Fruit fly (Drosophila melanogaster) whole organism, embryonic: ENCODE data around the gene CG6785.

Experiments
- Bgb ChIP-seq: fragments of 200-800 bp; sonication (Bioruptor generic); IDR thresholded peaks from 2 replicates; pipeline ENCODE4 v1.3.6; 2022; ENCODE audit warnings: missing biosample characterization, missing genetic modification characterization; ENCODE audit not compliant: partially characterized antibody
- CG10147 ChIP-seq: fragments of 200-800 bp; sonication (Bioruptor generic); optimal IDR thresholded peaks from 2 replicates; lab custom pipeline; 2019; ENCODE audit warnings: missing biosample characterization, mild to moderate bottlenecking, missing genetic modification characterization, moderate library complexity
- CG10274 ChIP-seq: fragments of 200-800 bp; sonication (Bioruptor generic); optimal IDR thresholded peaks from 3 replicates; lab custom pipeline; 2017; ENCODE audit warnings: missing biosample characterization, mild to moderate bottlenecking, missing genetic modification characterization
- CG10959 ChIP-seq: fragments of 200-800 bp; sonication (Bioruptor generic); IDR thresholded peaks from 2 replicates; pipeline ENCODE4 v1.3.6; 2022; ENCODE audit warnings: missing biosample characterization, missing genetic modification characterization
- CG10979 ChIP-seq: fragments of 200-800 bp; sonication (Bioruptor generic); optimal IDR thresholded peaks from 2 replicates; lab custom pipeline; 2018; ENCODE audit warnings: missing biosample characterization, mild to moderate bottlenecking, missing genetic modification characterization, moderate library complexity
- CG1233 ChIP-seq: fragments of 200-800 bp; sonication (Bioruptor generic); optimal IDR thresholded peaks from 4 replicates; lab custom pipeline; 2018; ENCODE audit warnings: missing biosample characterization, mild to moderate bottlenecking, missing genetic modification characterization
- CG13424 ChIP-seq: fragments of 200-800 bp; sonication (Bioruptor generic); optimal IDR thresholded peaks from 2 replicates; lab custom pipeline; 2019; ENCODE audit warnings: missing biosample characterization, mild to moderate bottlenecking, missing genetic modification characterization, moderate library complexity
- CG14014 ChIP-seq: fragments of 200-800 bp; sonication (Bioruptor generic); IDR thresholded peaks from 2 replicates; pipeline ENCODE4 v1.3.6; 2022; ENCODE audit warnings: missing biosample characterization, missing genetic modification characterization
- CG15011 ChIP-seq: fragments of 200-800 bp; sonication (Bioruptor generic); optimal IDR thresholded peaks from 3 replicates; lab custom pipeline; 2018; ENCODE audit warnings: missing biosample characterization, mild to moderate bottlenecking, missing genetic modification characterization
- CG15073 ChIP-seq: fragments of 200-800 bp; sonication (Bioruptor generic); optimal IDR thresholded peaks from 2 replicates; lab custom pipeline; 2016; ENCODE audit warnings: missing biosample characterization, missing genetic modification characterization
- CG15269 ChIP-seq: fragments of 200-800 bp; sonication (Bioruptor generic); optimal IDR thresholded peaks from 2 replicates; lab custom pipeline; 2018; ENCODE audit warnings: missing biosample characterization, mild to moderate bottlenecking, missing genetic modification characterization, moderate library complexity
- CG16863 ChIP-seq: fragments of 200-800 bp; sonication (Bioruptor generic); optimal IDR thresholded peaks from 3 replicates; lab custom pipeline; 2016; ENCODE audit warnings: missing biosample characterization, missing genetic modification characterization
- CG18764 ChIP-seq: fragments of 200-800 bp; sonication (Bioruptor generic); optimal IDR thresholded peaks from 3 replicates; lab custom pipeline; 2016; ENCODE audit warnings: missing biosample characterization, missing genetic modification characterization
- CG42726 ChIP-seq: fragments of 200-800 bp; sonication (Bioruptor generic); IDR thresholded peaks from 2 replicates; pipeline ENCODE4 v1.3.6; 2022; ENCODE audit warnings: missing biosample characterization, missing genetic modification characterization; ENCODE audit not compliant: partially characterized antibody
- CG4282 ChIP-seq: fragments of 200-800 bp; sonication (Bioruptor generic); optimal IDR thresholded peaks from 2 replicates; lab custom pipeline; 2016; ENCODE audit warnings: missing biosample characterization, missing genetic modification characterization
- CG4404 ChIP-seq: fragments of 200-800 bp; sonication (Bioruptor generic); IDR thresholded peaks from 2 replicates; pipeline ENCODE4 v1.3.6; 2022; ENCODE audit warnings: missing biosample characterization, missing genetic modification characterization
- CG4424 ChIP-seq: fragments of 200-800 bp; sonication (Bioruptor generic); optimal IDR thresholded peaks from 3 replicates; lab custom pipeline; 2016; ENCODE audit warnings: missing biosample characterization, missing genetic modification characterization
- CG4617 ChIP-seq: fragments of 200-800 bp; sonication (Bioruptor generic); optimal IDR thresholded peaks from 3 replicates; lab custom pipeline; 2016; ENCODE audit warnings: missing biosample characterization, missing genetic modification characterization, borderline replicate concordance
- CG4707 ChIP-seq: fragments of 200-800 bp; sonication (Bioruptor generic); optimal IDR thresholded peaks from 2 replicates; lab custom pipeline; 2018; ENCODE audit warnings: missing biosample characterization, mild to moderate bottlenecking, missing genetic modification characterization, moderate library complexity
- CG4820 ChIP-seq: fragments of 200-800 bp; sonication (Bioruptor generic); optimal IDR thresholded peaks from 3 replicates; lab custom pipeline; 2016; ENCODE audit warnings: missing biosample characterization, missing genetic modification characterization
- CG6175 ChIP-seq: fragments of 200-800 bp; sonication (Bioruptor generic); IDR thresholded peaks from 3 replicates; pipeline ENCODE4 v1.3.6; 2022; ENCODE audit warnings: missing biosample characterization, missing genetic modification characterization
- CG6689 ChIP-seq: fragments of 200-800 bp; sonication (Bioruptor generic); IDR thresholded peaks from 2 replicates; pipeline ENCODE4 v1.3.6; 2022; ENCODE audit warnings: missing biosample characterization, missing genetic modification characterization
- Dad ChIP-seq: fragments of 200-800 bp; sonication (Bioruptor generic); optimal IDR thresholded peaks from 3 replicates; lab custom pipeline; 2016; ENCODE audit warnings: missing biosample characterization, missing genetic modification characterization
- Dll ChIP-seq: fragments of 200-800 bp; sonication (Bioruptor generic); IDR thresholded peaks from 4 replicates; pipeline ENCODE4 v1.3.6; 2022; ENCODE audit warnings: missing biosample characterization, missing genetic modification characterization; ENCODE audit not compliant: partially characterized antibody
- Dp ChIP-seq: fragments of 200-800 bp; sonication (Bioruptor generic); optimal IDR thresholded peaks from 2 replicates; lab custom pipeline; 2018; ENCODE audit warnings: missing biosample characterization, mild to moderate bottlenecking, missing genetic modification characterization, moderate library complexity
- Dref ChIP-seq: fragments of 200-800 bp; sonication (Bioruptor generic); IDR thresholded peaks from 2 replicates; pipeline ENCODE4 v1.3.6; 2022; ENCODE audit warnings: missing biosample characterization, missing genetic modification characterization
- E2f1 ChIP-seq: fragments of 200-800 bp; sonication (Bioruptor generic); IDR thresholded peaks from 2 replicates; pipeline ENCODE4 v1.3.6; 2022; ENCODE audit warnings: missing biosample characterization, missing genetic modification characterization
- HLHmδ ChIP-seq: fragments of 200-800 bp; sonication (Bioruptor generic); optimal IDR thresholded peaks from 2 replicates; lab custom pipeline; 2018; ENCODE audit warnings: missing biosample characterization, mild to moderate bottlenecking, missing genetic modification characterization, moderate library complexity
- Hr78 ChIP-seq, 2 experiments: fragments of 200-800 bp in 1 of 2; fragments of >200 bp in 1 of 2; sonication (Bioruptor generic) in 1 of 2; optimal IDR thresholded peaks; 2 replicates each; lab custom pipeline; 2017 to 2019; ENCODE audit warnings: missing biosample characterization in 2 of 2, missing genetic modification characterization in 2 of 2, mild to moderate bottlenecking in 1 of 2, moderate library complexity in 1 of 2
- NC2β ChIP-seq: fragments of 200-800 bp; sonication (Bioruptor generic); optimal IDR thresholded peaks from 2 replicates; lab custom pipeline; 2016; ENCODE audit warnings: missing biosample characterization, missing genetic modification characterization
- NfI ChIP-seq: fragments of 200-800 bp; sonication (Bioruptor generic); optimal IDR thresholded peaks from 3 replicates; lab custom pipeline; 2018; ENCODE audit warnings: missing biosample characterization, mild to moderate bottlenecking, missing genetic modification characterization, moderate library complexity
- Ravus ChIP-seq: fragments of 200-800 bp; sonication (Bioruptor generic); IDR thresholded peaks from 2 replicates; pipeline ENCODE4 v1.3.6; 2022; ENCODE audit warnings: missing biosample characterization, missing genetic modification characterization
- Six4 ChIP-seq: fragments of 200-800 bp; sonication (Bioruptor generic); optimal IDR thresholded peaks from 2 replicates; lab custom pipeline; 2016; ENCODE audit warnings: missing biosample characterization, missing genetic modification characterization
- Trl ChIP-seq, 3 experiments: fragments of >200 bp in 2 of 3; fragments of 200-800 bp in 1 of 3; sonication (Bioruptor generic) in 1 of 3; optimal IDR thresholded peaks; 2 replicates in 1 of 3; 3 replicates in 2 of 3; lab custom pipeline; 2016 to 2017; ENCODE audit warnings: missing biosample characterization in 1 of 3, missing genetic modification characterization in 1 of 3
- Usf ChIP-seq: fragments of 200-800 bp; sonication (Bioruptor generic); optimal IDR thresholded peaks from 2 replicates; lab custom pipeline; 2017; ENCODE audit warnings: missing genotype, missing biosample characterization, missing genetic modification characterization
- Xrp1 ChIP-seq: fragments of 200-800 bp; sonication (Bioruptor generic); IDR thresholded peaks from 2 replicates; pipeline ENCODE4 v1.3.6; 2022; ENCODE audit warnings: missing biosample characterization, missing genetic modification characterization
- ato ChIP-seq: fragments of 200-800 bp; sonication (Bioruptor generic); IDR thresholded peaks from 2 replicates; pipeline ENCODE4 v1.3.6; 2022; ENCODE audit warnings: missing biosample characterization, missing genetic modification characterization; ENCODE audit not compliant: partially characterized antibody
- az2 ChIP-seq: fragments of 200-800 bp; sonication (Bioruptor generic); optimal IDR thresholded peaks from 3 replicates; lab custom pipeline; 2016; ENCODE audit warnings: missing biosample characterization, missing genetic modification characterization
- cg ChIP-seq: fragments of 200-800 bp; sonication (Bioruptor generic); optimal IDR thresholded peaks from 3 replicates; lab custom pipeline; 2019; ENCODE audit warnings: missing biosample characterization, mild to moderate bottlenecking, missing genetic modification characterization, moderate library complexity
- h ChIP-seq: fragments of >200 bp; optimal IDR thresholded peaks from 2 replicates; lab custom pipeline; 2017
- jigr1 ChIP-seq: fragments of 200-800 bp; sonication (Bioruptor generic); IDR thresholded peaks from 3 replicates; pipeline ENCODE4 v1.3.6; 2022; ENCODE audit warnings: missing biosample characterization, missing genetic modification characterization
- luna ChIP-seq: fragments of 200-800 bp; sonication (Bioruptor generic); optimal IDR thresholded peaks from 2 replicates; lab custom pipeline; 2016; ENCODE audit warnings: missing biosample characterization, missing genetic modification characterization
- odd ChIP-seq: fragments of 200-800 bp; sonication (Bioruptor generic); optimal IDR thresholded peaks from 2 replicates; lab custom pipeline; 2017; ENCODE audit warnings: missing biosample characterization, mild to moderate bottlenecking, missing genetic modification characterization
- p53 ChIP-seq: fragments of 200-800 bp; sonication (Bioruptor generic); optimal IDR thresholded peaks from 2 replicates; lab custom pipeline; 2016; ENCODE audit warnings: missing biosample characterization, missing genetic modification characterization
- repo ChIP-seq: fragments of 200-800 bp; sonication (Bioruptor generic); optimal IDR thresholded peaks from 2 replicates; lab custom pipeline; 2016; ENCODE audit warnings: missing biosample characterization, missing genetic modification characterization
- tap ChIP-seq: fragments of 200-800 bp; optimal IDR thresholded peaks from 3 replicates; lab custom pipeline; 2019; ENCODE audit warnings: missing biosample characterization, mild to moderate bottlenecking, missing genetic modification characterization, moderate library complexity
- tna ChIP-seq: fragments of 200-800 bp; sonication (Bioruptor generic); IDR thresholded peaks from 2 replicates; pipeline ENCODE4 v1.3.6; 2022; ENCODE audit warnings: missing biosample characterization, missing genetic modification characterization; ENCODE audit not compliant: partially characterized antibody
- wek ChIP-seq: fragments of 200-800 bp; sonication (Bioruptor generic); optimal IDR thresholded peaks from 3 replicates; lab custom pipeline; 2018; ENCODE audit warnings: missing biosample characterization, mild to moderate bottlenecking, missing genetic modification characterization, moderate library complexity
- zen ChIP-seq: fragments of 200-800 bp; sonication (Bioruptor generic); optimal IDR thresholded peaks from 3 replicates; lab custom pipeline; 2018; ENCODE audit warnings: missing biosample characterization, mild to moderate bottlenecking, missing genetic modification characterization, moderate library complexity

CG6785 gene

dm6 chr2L:12004211-12004979 is 40.6 kb downstream of the CG6785 start (continued):
- TF ChIP-seq CG10147 (GFP tag; lab: Kevin White, UChicago) = peak; percentile 39
- TF ChIP-seq CG14014 (GFP tag; lab: Robert Waterston, UW) = no peak
- TF ChIP-seq CG15011 (GFP tag; lab: Kevin White, UChicago) = peak; percentile 55
- no peak for TF ChIP-seq Ravus (GFP tag; lab: Robert Waterston, UW)
- no peak for TF ChIP-seq Dll
- TF ChIP-seq CG1233 = peak; percentile 75
- peak; percentile 70 for TF ChIP-seq NC2β (GFP tag; lab: Kevin White, UChicago)
- no peak for TF ChIP-seq Dref (GFP tag; lab: Robert Waterston, UW)
- TF ChIP-seq zen (tag; lab: Kevin White, UChicago) = no peak
- TF ChIP-seq CG16863 = peak; percentile 63
- TF ChIP-seq CG4404 (GFP tag; lab: Robert Waterston, UW) = no peak
- TF ChIP-seq odd (GFP tag; lab: Kevin White, UChicago) = peak; percentile 89
- no peak for TF ChIP-seq Hr78 (GFP tag; optimal IDR thresholded peaks at IDR 0.05; lab: Kevin White, UChicago)
- TF ChIP-seq luna (GFP tag; lab: Kevin White, UChicago) = no peak
- TF ChIP-seq wek (GFP tag; lab: Kevin White, UChicago) = peak; percentile 88
- TF ChIP-seq CG6175 (GFP tag; lab: Robert Waterston, UW) = no peak
- no peak for TF ChIP-seq CG15073
- TF ChIP-seq CG18764 = peak; percentile 39
- peak; percentile 88 for TF ChIP-seq CG4707 (GFP tag; lab: Kevin White, UChicago)
- TF ChIP-seq CG15269 = peak; percentile 73
- TF ChIP-seq jigr1 = no peak
- TF ChIP-seq CG10274 (GFP tag; lab: Kevin White, UChicago) = peak; percentile 52
- peak; percentile 11 for TF ChIP-seq Dad (GFP tag; lab: Kevin White, UChicago)
- TF ChIP-seq E2f1 = no peak
- TF ChIP-seq CG13424 (tag; lab: Kevin White, UChicago) = peak; percentile 76
- TF ChIP-seq CG4820 = peak; percentile 13
- peak; percentile 60 for TF ChIP-seq cg
- TF ChIP-seq HLHmδ (GFP tag; lab: Kevin White, UChicago) = peak; percentile 80
- TF ChIP-seq CG6689 (GFP tag; lab: Robert Waterston, UW) = no peak
- peak; percentile 47 for TF ChIP-seq Six4 (GFP tag; lab: Kevin White, UChicago)
- TF ChIP-seq p53 (GFP tag; lab: Kevin White, UChicago) = no peak
- peak; percentile 2 for TF ChIP-seq CG4282
- peak; percentile 39 for TF ChIP-seq Dp
- TF ChIP-seq repo = no peak
- peak; percentile 41 for TF ChIP-seq CG4424 (GFP tag; lab: Kevin White, UChicago)
- no peak for TF ChIP-seq Usf
- TF ChIP-seq NfI (GFP tag; lab: Kevin White, UChicago) = peak; percentile 22
- peak; percentile 43 for TF ChIP-seq az2 (GFP tag; lab: Kevin White, UChicago)
- TF ChIP-seq CG4617 (GFP tag; lab: Kevin White, UChicago) = peak; percentile 5
- TF ChIP-seq Trl (optimal IDR thresholded peaks at IDR 0.05; lab: Kevin White, UChicago) = no peak
- peak; percentile 79 for TF ChIP-seq Trl (GFP tag; optimal IDR thresholded peaks at IDR 0.05; lab: Kevin White, UChicago)
- no peak for TF ChIP-seq h
- peak; percentile 55 for TF ChIP-seq tap (tag; lab: Kevin White, UChicago)
- no peak for TF ChIP-seq Bgb (GFP tag; lab: Robert Waterston, UW)
- no peak for TF ChIP-seq CG42726 (GFP tag; lab: Robert Waterston, UW)
- TF ChIP-seq Xrp1 (GFP tag; lab: Robert Waterston, UW) = no peak
- TF ChIP-seq CG10959 (GFP tag; lab: Robert Waterston, UW) = no peak
- no peak for TF ChIP-seq ato
- peak; percentile 24 for TF ChIP-seq CG10979 (tag; lab: Kevin White, UChicago)
- TF ChIP-seq tna (GFP tag; lab: Robert Waterston, UW) = no peak
